Worm (Caenorhabditis elegans) whole organism, L4 larva: ENCODE results near the gene C01G12.7.

Experiments
- aha-1 ChIP-seq: fragments of 150-350 bp; peaks from one replicate; lab custom pipeline; 2014; ENCODE audit warnings: missing biosample characterization, missing genetic modification characterization
- ama-1 ChIP-seq: fragments of 150-350 bp; optimal IDR thresholded peaks from 2 replicates; lab custom pipeline; 2014; ENCODE audit warnings: inconsistent platforms, mixed read lengths
- ctbp-1 ChIP-seq: fragments of 200-800 bp; sonication (Bioruptor generic); IDR thresholded peaks from 2 replicates; pipeline ENCODE4 v1.3.6; 2022; ENCODE audit warnings: missing genetic modification reagents, missing genetic modification characterization, missing compliant biosample characterization
- dmd-6 ChIP-seq: fragments of 200-800 bp; sonication (Bioruptor generic); IDR thresholded peaks from 2 replicates; pipeline ENCODE4 v1.3.6; 2022; ENCODE audit warnings: missing genetic modification reagents, missing genetic modification characterization, missing compliant biosample characterization
- dve-1 ChIP-seq: sonication (generic microtip); optimal IDR thresholded peaks from 2 replicates; lab custom pipeline; 2017; ENCODE audit warnings: antibody characterized with exemption, mild to moderate bottlenecking, missing genetic modification characterization, missing compliant biosample characterization; ENCODE audit not compliant: insufficient read depth
- lin-1 ChIP-seq: fragments of 200-800 bp; sonication (Bioruptor generic); IDR thresholded peaks from 2 replicates; pipeline ENCODE4 v1.3.6; 2022; ENCODE audit warnings: missing genetic modification reagents, missing genetic modification characterization, missing compliant biosample characterization
- lsy-2 ChIP-seq, 2 experiments: fragments of 150-350 bp in 1 of 2; sonication (generic microtip) in 1 of 2; optimal IDR thresholded peaks; 2 replicates each; lab custom pipeline; 2014 to 2017; ENCODE audit warnings: missing biosample characterization in 2 of 2, missing genetic modification characterization in 2 of 2
- mep-1 ChIP-seq: fragments of 150-350 bp; sonication (generic microtip); optimal IDR thresholded peaks from 3 replicates; lab custom pipeline; 2014; ENCODE audit warnings: missing biosample characterization, missing genetic modification characterization
- nhr-11 ChIP-seq: fragments of 150-350 bp; optimal IDR thresholded peaks from 2 replicates; lab custom pipeline; 2014; ENCODE audit warnings: missing biosample characterization, missing genetic modification characterization
- nhr-77 ChIP-seq: fragments of 150-350 bp; optimal IDR thresholded peaks from 2 replicates; lab custom pipeline; 2014; ENCODE audit warnings: missing biosample characterization, missing genetic modification characterization
- pha-4 ChIP-seq, 2 experiments: fragments of 150-350 bp in 1 of 2; fragments of 200-800 bp in 1 of 2; sonication (Bioruptor generic) in 1 of 2; IDR thresholded peaks in 1 of 2; optimal IDR thresholded peaks in 1 of 2; 2 replicates each; pipeline versions ENCODE4 v1.3.6 to Lab custom; 2014 to 2022; ENCODE audit warnings: missing genetic modification characterization in 2 of 2, missing genetic modification reagents in 2 of 2, missing biosample characterization in 1 of 2, missing compliant biosample characterization in 1 of 2
- snpc-4 ChIP-seq: fragments of 150-350 bp; optimal IDR thresholded peaks from 2 replicates; lab custom pipeline; 2014; ENCODE audit warnings: missing biosample characterization, missing genetic modification characterization
- tra-1 ChIP-seq: fragments of 200-800 bp; sonication (Bioruptor generic); IDR thresholded peaks from 2 replicates; pipeline ENCODE4 v1.3.6; 2022; ENCODE audit warnings: missing genetic modification reagents, missing genetic modification characterization, missing compliant biosample characterization
- ztf-11 ChIP-seq: fragments of 150-350 bp; optimal IDR thresholded peaks from 2 replicates; lab custom pipeline; 2014; ENCODE audit warnings: missing biosample characterization, missing genetic modification characterization

DNA sequence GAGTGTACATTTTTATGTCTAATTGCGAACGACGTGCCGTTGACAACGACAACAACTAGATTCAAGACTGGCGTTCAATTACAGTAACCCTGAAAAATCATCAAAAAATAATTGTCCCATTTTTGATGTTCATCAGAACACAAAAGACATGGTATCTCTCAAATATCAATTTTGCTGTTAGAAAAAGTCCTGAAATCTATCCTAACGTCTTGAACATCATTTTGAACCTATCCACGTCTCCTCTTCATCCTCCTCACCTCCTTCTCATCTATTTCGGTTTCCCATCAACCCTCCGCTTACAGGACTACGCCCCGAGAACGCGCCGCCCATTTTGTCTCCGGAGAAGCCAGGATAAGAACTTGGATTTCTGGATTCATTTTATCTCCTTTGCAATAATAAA, 24.0 kb upstream of the C01G12.7 start, which contains the start of gene mltn-9:
- no peak for TF ChIP-seq dmd-6 (GFP tag; lab: Robert Waterston, UW)
- TF ChIP-seq lin-1 (GFP tag; lab: Robert Waterston, UW), result no peak
- no peak for TF ChIP-seq dve-1 (tag; lab: Kevin White, UChicago)
- no peak for TF ChIP-seq snpc-4 (tag; lab: Kevin White, UChicago)
- TF ChIP-seq pha-4 (GFP tag; IDR thresholded peaks at IDR 0.05; lab: Robert Waterston, UW), result no peak
- TF ChIP-seq pha-4 (tag; optimal IDR thresholded peaks at IDR 0.05; lab: Kevin White, UChicago), result no peak
- TF ChIP-seq nhr-77 (tag; lab: Kevin White, UChicago), result no peak
- no peak for TF ChIP-seq tra-1
- no peak for TF ChIP-seq ztf-11
- no peak for TF ChIP-seq nhr-11 (tag; lab: Kevin White, UChicago)
- no peak for TF ChIP-seq mep-1 (tag; lab: Kevin White, UChicago)
- no peak for TF ChIP-seq aha-1 (tag; lab: Kevin White, UChicago)
- no peak for TF ChIP-seq ama-1 (lab: Kevin White, UChicago)
- TF ChIP-seq lsy-2 (tag; optimal IDR thresholded peaks at IDR 0.05; lab: Kevin White, UChicago), result no peak
- TF ChIP-seq ctbp-1 (GFP tag; lab: Robert Waterston, UW), result no peak
